Worm (Caenorhabditis elegans) whole organism, L3 larva: Measurements from ENCODE around the gene fbxc-19.

ENCODE experiments used
- R02D3.7 ChIP-seq: fragments of 150-350 bp; optimal IDR thresholded peaks from 2 replicates; lab custom pipeline; 2014; ENCODE audit warnings: missing biosample characterization, missing genetic modification characterization
- ZK546.5 ChIP-seq: sonication (generic microtip); optimal IDR thresholded peaks from 2 replicates; lab custom pipeline; 2017; ENCODE audit warnings: missing biosample characterization, missing genetic modification characterization
- aly-2 ChIP-seq: fragments of 150-350 bp; optimal IDR thresholded peaks from 2 replicates; lab custom pipeline; 2014; ENCODE audit warnings: missing biosample characterization, missing genetic modification characterization
- ama-1 ChIP-seq: fragments of 150-350 bp; optimal IDR thresholded peaks from 2 replicates; lab custom pipeline; 2018
- ceh-16 ChIP-seq: sonication (generic microtip); optimal IDR thresholded peaks from 2 replicates; lab custom pipeline; 2017; ENCODE audit warnings: missing biosample characterization, missing genetic modification characterization
- ceh-28 ChIP-seq: fragments of 150-350 bp; optimal IDR thresholded peaks from 2 replicates; lab custom pipeline; 2014; ENCODE audit warnings: missing biosample characterization, missing genetic modification reagents, missing genetic modification characterization
- ceh-9 ChIP-seq: sonication (generic microtip); optimal IDR thresholded peaks from 2 replicates; lab custom pipeline; 2018; ENCODE audit warnings: missing biosample characterization, missing genetic modification characterization
- daf-12 ChIP-seq: fragments of 150-350 bp; optimal IDR thresholded peaks from 2 replicates; lab custom pipeline; 2014; ENCODE audit warnings: missing biosample characterization, missing genetic modification reagents, missing genetic modification characterization
- egl-27 ChIP-seq: sonication (generic microtip); optimal IDR thresholded peaks from 4 replicates; lab custom pipeline; 2017; ENCODE audit warnings: missing biosample characterization, missing genetic modification reagents, missing genetic modification characterization
- egl-5 ChIP-seq: fragments of 150-350 bp; optimal IDR thresholded peaks from 2 replicates; lab custom pipeline; 2017; ENCODE audit warnings: missing biosample characterization, missing genetic modification reagents, missing genetic modification characterization, inconsistent platforms
- elt-1 ChIP-seq: fragments of 150-350 bp; optimal IDR thresholded peaks from 2 replicates; lab custom pipeline; 2014; ENCODE audit warnings: missing biosample characterization, missing genetic modification characterization
- elt-2 ChIP-seq: sonication (generic microtip); optimal IDR thresholded peaks from 2 replicates; lab custom pipeline; 2016; ENCODE audit warnings: missing genetic modification reagents, mild to moderate bottlenecking, missing genetic modification characterization, missing compliant biosample characterization
- elt-3 ChIP-seq, 3 experiments: fragments of 150-350 bp in 1 of 3; sonication (generic microtip) in 2 of 3; optimal IDR thresholded peaks; 2 replicates in 2 of 3; 4 replicates in 1 of 3; lab custom pipeline; 2014 to 2017; ENCODE audit warnings: missing biosample characterization in 3 of 3, missing genetic modification characterization in 3 of 3
- eor-1 ChIP-seq, 2 experiments: fragments of 150-350 bp; optimal IDR thresholded peaks; 2 replicates each; lab custom pipeline; 2014 to 2018; ENCODE audit warnings: missing biosample characterization in 2 of 2, missing genetic modification characterization in 2 of 2
- fos-1 ChIP-seq: fragments of 150-350 bp; optimal IDR thresholded peaks from 2 replicates; lab custom pipeline; 2014; ENCODE audit warnings: missing biosample characterization, missing genetic modification characterization
- hmg-11 ChIP-seq: sonication (generic microtip); optimal IDR thresholded peaks from 2 replicates; lab custom pipeline; 2016; ENCODE audit warnings: missing genetic modification characterization, missing compliant biosample characterization
- jun-1 ChIP-seq: fragments of 150-350 bp; optimal IDR thresholded peaks from 2 replicates; lab custom pipeline; 2014; ENCODE audit warnings: missing biosample characterization, missing genetic modification reagents, missing genetic modification characterization
- lin-15B ChIP-seq: fragments of 150-350 bp; optimal IDR thresholded peaks from 2 replicates; lab custom pipeline; 2014; ENCODE audit warnings: missing biosample characterization, missing genetic modification characterization
- lin-39 ChIP-seq: fragments of 150-350 bp; optimal IDR thresholded peaks from 2 replicates; lab custom pipeline; 2018; ENCODE audit warnings: missing biosample characterization, missing genetic modification reagents, missing genetic modification characterization
- mdl-1 ChIP-seq: fragments of 150-350 bp; optimal IDR thresholded peaks from 2 replicates; lab custom pipeline; 2014; ENCODE audit warnings: missing biosample characterization, missing genetic modification characterization
- mml-1 ChIP-seq: fragments of 150-350 bp; sonication (generic microtip); optimal IDR thresholded peaks from 3 replicates; lab custom pipeline; 2014; ENCODE audit warnings: missing biosample characterization, missing genetic modification characterization
- nfya-1 ChIP-seq: sonication (generic microtip); optimal IDR thresholded peaks from 2 replicates; lab custom pipeline; 2017; ENCODE audit warnings: missing genetic modification characterization, mild to moderate bottlenecking, missing compliant biosample characterization, antibody characterized with exemption, moderate library complexity; ENCODE audit not compliant: insufficient read depth
- nhr-11 ChIP-seq: fragments of 150-350 bp; optimal IDR thresholded peaks from 2 replicates; lab custom pipeline; 2014; ENCODE audit warnings: missing biosample characterization, missing genetic modification characterization
- nhr-12 ChIP-seq: fragments of 150-350 bp; optimal IDR thresholded peaks from 2 replicates; lab custom pipeline; 2014; ENCODE audit warnings: missing biosample characterization, missing genetic modification characterization
- nhr-23 ChIP-seq: fragments of 150-350 bp; optimal IDR thresholded peaks from 2 replicates; lab custom pipeline; 2014; ENCODE audit warnings: missing biosample characterization, missing genetic modification reagents, missing genetic modification characterization
- nhr-237 ChIP-seq: fragments of 150-350 bp; optimal IDR thresholded peaks from 2 replicates; lab custom pipeline; 2014; ENCODE audit warnings: missing biosample characterization, missing genetic modification characterization
- nhr-25 ChIP-seq: sonication (generic microtip); optimal IDR thresholded peaks from 2 replicates; lab custom pipeline; 2017; ENCODE audit warnings: missing biosample characterization, missing genetic modification characterization
- nhr-28 ChIP-seq: fragments of 150-350 bp; optimal IDR thresholded peaks from 2 replicates; lab custom pipeline; 2014; ENCODE audit warnings: missing biosample characterization, missing genetic modification characterization
- nhr-43 ChIP-seq: sonication (generic microtip); optimal IDR thresholded peaks from 2 replicates; lab custom pipeline; 2016; ENCODE audit warnings: mild to moderate bottlenecking, missing genetic modification characterization, missing compliant biosample characterization; ENCODE audit not compliant: poor library complexity, severe bottlenecking
- nhr-67 ChIP-seq: fragments of 150-350 bp; optimal IDR thresholded peaks from 2 replicates; lab custom pipeline; 2014; ENCODE audit warnings: missing biosample characterization, missing genetic modification characterization
- nhr-76 ChIP-seq: fragments of 150-350 bp; sonication (generic microtip); optimal IDR thresholded peaks from 5 replicates; lab custom pipeline; 2014; ENCODE audit warnings: missing biosample characterization, missing genetic modification characterization
- nhr-77 ChIP-seq: fragments of 150-350 bp; optimal IDR thresholded peaks from 2 replicates; lab custom pipeline; 2014; ENCODE audit warnings: missing biosample characterization, missing genetic modification characterization
- pha-4 ChIP-seq: fragments of 150-350 bp; optimal IDR thresholded peaks from 2 replicates; lab custom pipeline; 2014; ENCODE audit warnings: missing biosample characterization, missing genetic modification reagents, missing genetic modification characterization
- pqm-1 ChIP-seq: fragments of 150-350 bp; optimal IDR thresholded peaks from 2 replicates; lab custom pipeline; 2017; ENCODE audit warnings: missing biosample characterization, missing genetic modification characterization, inconsistent platforms
- snpc-4 ChIP-seq: fragments of 150-350 bp; optimal IDR thresholded peaks from 2 replicates; lab custom pipeline; 2014; ENCODE audit warnings: missing biosample characterization, missing genetic modification characterization
- tbx-2 ChIP-seq: sonication (generic microtip); optimal IDR thresholded peaks from 2 replicates; lab custom pipeline; 2016; ENCODE audit warnings: mild to moderate bottlenecking, missing genetic modification characterization, missing compliant biosample characterization
- unc-39 ChIP-seq: sonication (generic microtip); optimal IDR thresholded peaks from 4 replicates; lab custom pipeline; 2017; ENCODE audit warnings: missing biosample characterization, missing genetic modification characterization
- unc-62 ChIP-seq: fragments of 150-350 bp; sonication (generic microtip); optimal IDR thresholded peaks from 4 replicates; lab custom pipeline; 2014; ENCODE audit warnings: missing biosample characterization, missing genetic modification reagents, missing genetic modification characterization
- zag-1 ChIP-seq: fragments of 150-350 bp; optimal IDR thresholded peaks from 2 replicates; lab custom pipeline; 2014; ENCODE audit warnings: missing biosample characterization, missing genetic modification characterization
- ztf-11 ChIP-seq: fragments of 150-350 bp; optimal IDR thresholded peaks from 2 replicates; lab custom pipeline; 2014; ENCODE audit warnings: missing biosample characterization, missing genetic modification characterization
- ztf-4 ChIP-seq: fragments of 150-350 bp; optimal IDR thresholded peaks from 2 replicates; lab custom pipeline; 2014; ENCODE audit warnings: missing biosample characterization, missing genetic modification characterization

The fbxc-19 gene

DNA sequence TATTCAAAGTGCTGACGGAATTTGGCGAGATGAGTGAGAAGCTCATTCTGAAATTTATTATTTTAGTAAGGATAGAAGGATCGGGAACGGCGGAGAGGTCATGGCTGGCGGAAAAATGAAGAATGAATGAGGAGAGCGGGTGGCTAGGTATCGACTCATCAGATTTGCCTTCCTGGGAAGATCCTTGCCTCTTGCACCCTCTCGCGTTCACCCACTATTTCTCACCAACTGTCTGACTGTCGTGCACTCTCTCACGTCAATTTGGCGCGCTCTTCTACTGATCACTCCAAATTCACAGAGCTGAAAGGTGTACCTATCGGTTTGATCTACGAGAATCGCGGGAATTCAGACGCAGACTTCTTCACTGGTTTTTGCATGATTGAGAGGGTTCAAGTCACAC lies 27.8 kb downstream of the fbxc-19 start, which contains the start of gene fbxb-97:
Gene fbxb-97 (minus strand): TSS at position 53 of the 400 bp plus-strand sequence.
- TF ChIP-seq nhr-28 (no peak), ceh-16 (tag; lab: Kevin White, UChicago) (no peak), elt-3 (tag; optimal IDR thresholded peaks at IDR 0.05; lab: Kevin White, UChicago) (no peak), nhr-237 (tag; lab: Kevin White, UChicago) (no peak)

- no peak for TF ChIP-seq mdl-1
- no peak for TF ChIP-seq aly-2
These were observed 30.0 kb downstream of the fbxc-19 start, which contains the start of gene fbxb-96 for ce11 chrII:1850299-1850698. fbxb-96 (minus strand) TSS chrII:1850399.

- TF ChIP-seq nhr-67 = no peak
- no peak for TF ChIP-seq egl-27 (tag; lab: Kevin White, UChicago)
- TF ChIP-seq unc-62 (GFP tag; lab: Kevin White, UChicago) = no peak
- no peak for TF ChIP-seq elt-1 (tag; lab: Kevin White, UChicago)
- TF ChIP-seq pqm-1 (tag; lab: Kevin White, UChicago) = no peak
- TF ChIP-seq nhr-23 (tag; lab: Kevin White, UChicago) = no peak
- TF ChIP-seq nhr-77 = no peak
- peak; percentile 51 for TF ChIP-seq elt-2 (tag; lab: Kevin White, UChicago)
- TF ChIP-seq elt-3 (tag; optimal IDR thresholded peaks at IDR 0.05; lab: Kevin White, UChicago) = peak in 1 of 3 experiments; percentile 28
- TF ChIP-seq eor-1 (tag; optimal IDR thresholded peaks at IDR 0.05; lab: Kevin White, UChicago) = no peak
- peak; percentile 64 for TF ChIP-seq nhr-43
- TF ChIP-seq R02D3.7 (tag; lab: Kevin White, UChicago) = no peak
- no peak for TF ChIP-seq ZK546.5
- no peak for TF ChIP-seq ztf-4 (tag; lab: Kevin White, UChicago)
- no peak for TF ChIP-seq fos-1 (tag; lab: Kevin White, UChicago)
- no peak for TF ChIP-seq ztf-11 (tag; lab: Kevin White, UChicago)
- TF ChIP-seq, all 47 proteins: peak for 3
These were observed 30.6 kb downstream of the fbxc-19 start, which contains the start of gene C52E2.3 for ce11 chrII:1850840-1851294. C52E2.3 (plus strand) TSS chrII:1851244.

DNA sequence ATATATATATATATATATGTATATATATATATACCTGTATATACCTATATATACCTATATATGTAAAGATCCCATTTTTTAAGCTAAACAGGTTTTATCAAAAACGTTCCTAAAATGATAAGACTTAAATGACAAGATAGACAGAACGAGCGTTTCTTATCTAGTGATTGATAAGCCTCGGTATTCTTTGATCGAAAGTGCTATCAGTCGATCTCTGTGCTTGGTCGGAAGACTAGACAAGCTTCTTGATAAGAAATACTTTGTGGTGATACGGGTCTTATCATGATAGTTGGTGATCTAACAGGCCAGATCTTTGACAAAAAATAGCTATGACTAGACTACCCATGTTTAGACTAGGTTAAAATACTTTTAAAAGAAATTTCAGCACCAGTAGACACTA lies 31.4 kb downstream of the fbxc-19 start:
- TF ChIP-seq R02D3.7 (tag; lab: Kevin White, UChicago) (no peak), nhr-25 (tag; lab: Kevin White, UChicago) (no peak), daf-12 (tag; lab: Kevin White, UChicago) (no peak), fos-1 (tag; lab: Kevin White, UChicago) (no peak), elt-2 (tag; lab: Kevin White, UChicago) (peak; percentile 100), snpc-4 (no peak), pha-4 (tag; lab: Kevin White, UChicago) (peak; percentile 52), zag-1 (tag; lab: Kevin White, UChicago) (no peak), ceh-28 (tag; lab: Kevin White, UChicago) (no peak), nhr-12 (tag; lab: Kevin White, UChicago) (no peak), ztf-4 (tag; lab: Kevin White, UChicago) (no peak), tbx-2 (tag; lab: Kevin White, UChicago) (no peak), nhr-43 (peak; percentile 85), ZK546.5 (no peak), pqm-1 (tag; lab: Kevin White, UChicago) (peak; percentile 99), ama-1 (lab: Kevin White, UChicago) (no peak), eor-1 (tag; optimal IDR thresholded peaks at IDR 0.05; lab: Kevin White, UChicago) (no peak), ceh-16 (tag; lab: Kevin White, UChicago) (no peak), aly-2 (no peak), hmg-11 (tag; lab: Kevin White, UChicago) (no peak), lin-15B (tag; lab: Kevin White, UChicago) (no peak), ceh-9 (tag; lab: Kevin White, UChicago) (no peak), egl-5 (tag; lab: Kevin White, UChicago) (no peak), nhr-76 (tag; lab: Kevin White, UChicago) (no peak), nhr-77 (no peak), nhr-28 (no peak), unc-62 (GFP tag; lab: Kevin White, UChicago) (no peak), lin-39 (tag; lab: Kevin White, UChicago) (no peak), mml-1 (tag; lab: Kevin White, UChicago) (no peak), mdl-1 (no peak), egl-27 (tag; lab: Kevin White, UChicago) (peak; percentile 44), nfya-1 (tag; lab: Kevin White, UChicago) (no peak), jun-1 (tag; lab: Kevin White, UChicago) (peak; percentile 96), unc-39 (tag; lab: Kevin White, UChicago) (no peak), nhr-11 (tag; lab: Kevin White, UChicago) (no peak)
- TF ChIP-seq, all 47 proteins: peak for 6
